Worm (Caenorhabditis elegans) whole organism, L2 larva: Measurements from ENCODE around the gene xbx-3.

Source experiments
- C34F6.9 ChIP-seq: fragments of 150-350 bp; optimal IDR thresholded peaks from 2 replicates; lab custom pipeline; 2014; ENCODE audit warnings: missing biosample characterization, missing genetic modification characterization
- R02D3.7 ChIP-seq: fragments of 150-350 bp; optimal IDR thresholded peaks from 2 replicates; lab custom pipeline; 2014; ENCODE audit warnings: missing biosample characterization, missing genetic modification characterization
- Y55F3AM.14 ChIP-seq: fragments of 200-800 bp; sonication (Bioruptor generic); optimal IDR thresholded peaks from 2 replicates; lab custom pipeline; 2018; ENCODE audit warnings: mild to moderate bottlenecking, missing genetic modification characterization, missing compliant biosample characterization
- ZK546.5 ChIP-seq: sonication (generic microtip); optimal IDR thresholded peaks from 2 replicates; lab custom pipeline; 2017; ENCODE audit warnings: missing biosample characterization, missing genetic modification characterization
- aly-2 ChIP-seq: fragments of 150-350 bp; optimal IDR thresholded peaks from 2 replicates; lab custom pipeline; 2014; ENCODE audit warnings: missing biosample characterization, missing genetic modification characterization
- ama-1 ChIP-seq: fragments of 150-350 bp; optimal IDR thresholded peaks from 2 replicates; lab custom pipeline; 2018; ENCODE audit warnings: inconsistent platforms
- blmp-1 ChIP-seq: sonication (generic microtip); optimal IDR thresholded peaks from 2 replicates; lab custom pipeline; 2017; ENCODE audit warnings: missing genetic modification characterization, mild to moderate bottlenecking, missing compliant biosample characterization, antibody characterized with exemption, moderate library complexity; ENCODE audit not compliant: insufficient read depth
- ceh-82 ChIP-seq: fragments of 150-350 bp; optimal IDR thresholded peaks from 2 replicates; lab custom pipeline; 2014; ENCODE audit warnings: missing biosample characterization, missing genetic modification characterization
- crh-2 ChIP-seq: sonication (generic microtip); optimal IDR thresholded peaks from 2 replicates; lab custom pipeline; 2017; ENCODE audit warnings: missing biosample characterization, missing genetic modification characterization
- dmd-4 ChIP-seq: sonication (generic microtip); optimal IDR thresholded peaks from 2 replicates; lab custom pipeline; 2017; ENCODE audit warnings: missing biosample characterization, missing genetic modification characterization
- egl-27 ChIP-seq: sonication (generic microtip); optimal IDR thresholded peaks from 3 replicates; lab custom pipeline; 2017; ENCODE audit warnings: missing biosample characterization, missing genetic modification reagents, missing genetic modification characterization
- elt-1 ChIP-seq: fragments of 150-350 bp; optimal IDR thresholded peaks from 2 replicates; lab custom pipeline; 2014; ENCODE audit warnings: missing biosample characterization, missing genetic modification characterization
- elt-3 ChIP-seq: sonication (generic microtip); optimal IDR thresholded peaks from 2 replicates; lab custom pipeline; 2017; ENCODE audit warnings: missing biosample characterization, missing genetic modification characterization
- fos-1 ChIP-seq: fragments of 150-350 bp; optimal IDR thresholded peaks from 2 replicates; lab custom pipeline; 2014; ENCODE audit warnings: missing biosample characterization, missing genetic modification characterization
- gmeb-1 ChIP-seq: fragments of 150-350 bp; optimal IDR thresholded peaks from 2 replicates; lab custom pipeline; 2014; ENCODE audit warnings: missing biosample characterization, missing genetic modification characterization
- lin-39 ChIP-seq: fragments of 150-350 bp; optimal IDR thresholded peaks from 2 replicates; lab custom pipeline; 2014; ENCODE audit warnings: missing biosample characterization, missing genetic modification reagents, missing genetic modification characterization
- lsy-2 ChIP-seq, 2 experiments: fragments of 150-350 bp in 1 of 2; sonication (generic microtip) in 1 of 2; optimal IDR thresholded peaks; 2 replicates each; lab custom pipeline; 2014 to 2017; ENCODE audit warnings: missing biosample characterization in 2 of 2, missing genetic modification characterization in 2 of 2
- mbf-1 ChIP-seq: sonication (generic microtip); optimal IDR thresholded peaks from 2 replicates; lab custom pipeline; 2017; ENCODE audit warnings: missing biosample characterization, missing genetic modification characterization
- mdl-1 ChIP-seq, 2 experiments: fragments of 150-350 bp in 1 of 2; sonication (generic microtip) in 1 of 2; optimal IDR thresholded peaks; 2 replicates each; lab custom pipeline; 2017; ENCODE audit warnings: missing biosample characterization in 2 of 2, missing genetic modification characterization in 2 of 2
- nhr-10 ChIP-seq: sonication (generic microtip); optimal IDR thresholded peaks from 2 replicates; lab custom pipeline; 2017; ENCODE audit warnings: missing biosample characterization, missing genetic modification characterization
- nhr-12 ChIP-seq: fragments of 150-350 bp; optimal IDR thresholded peaks from 2 replicates; lab custom pipeline; 2014; ENCODE audit warnings: missing biosample characterization, missing genetic modification characterization
- nhr-129 ChIP-seq: fragments of 150-350 bp; optimal IDR thresholded peaks from 2 replicates; lab custom pipeline; 2014; ENCODE audit warnings: missing biosample characterization, missing genetic modification characterization
- nhr-23 ChIP-seq: fragments of 150-350 bp; optimal IDR thresholded peaks from 2 replicates; lab custom pipeline; 2014; ENCODE audit warnings: missing biosample characterization, missing genetic modification reagents, missing genetic modification characterization
- nhr-6 ChIP-seq: fragments of 150-350 bp; optimal IDR thresholded peaks from 2 replicates; lab custom pipeline; 2014; ENCODE audit warnings: missing biosample characterization, missing genetic modification characterization
- sem-4 ChIP-seq: fragments of 150-350 bp; optimal IDR thresholded peaks from 2 replicates; lab custom pipeline; 2014; ENCODE audit warnings: missing biosample characterization, missing genetic modification reagents, missing genetic modification characterization
- sma-3 ChIP-seq: sonication (generic microtip); optimal IDR thresholded peaks from 2 replicates; lab custom pipeline; 2016; ENCODE audit warnings: missing genetic modification reagents, missing genetic modification characterization, missing compliant biosample characterization
- sma-9 ChIP-seq, 2 experiments: fragments of 150-350 bp in 1 of 2; sonication (generic microtip) in 1 of 2; optimal IDR thresholded peaks; 2 replicates each; lab custom pipeline; 2014 to 2016; ENCODE audit warnings: missing genetic modification characterization in 2 of 2, mild to moderate bottlenecking in 1 of 2, missing biosample characterization in 1 of 2, missing compliant biosample characterization in 1 of 2, missing genetic modification reagents in 1 of 2, moderate library complexity in 1 of 2
- snpc-4 ChIP-seq: fragments of 150-350 bp; optimal IDR thresholded peaks from 2 replicates; lab custom pipeline; 2014; ENCODE audit warnings: missing biosample characterization, missing genetic modification characterization
- unc-39 ChIP-seq: fragments of 150-350 bp; optimal IDR thresholded peaks from 2 replicates; lab custom pipeline; 2014; ENCODE audit warnings: missing biosample characterization, missing genetic modification characterization
- unc-55 ChIP-seq: fragments of 150-350 bp; sonication (generic microtip); optimal IDR thresholded peaks from 3 replicates; lab custom pipeline; 2014; ENCODE audit warnings: missing biosample characterization, missing genetic modification reagents, missing genetic modification characterization
- unc-62 ChIP-seq: fragments of 150-350 bp; optimal IDR thresholded peaks from 2 replicates; lab custom pipeline; 2014; ENCODE audit warnings: missing biosample characterization, missing genetic modification reagents, missing genetic modification characterization
- ztf-1 ChIP-seq: fragments of 200-800 bp; sonication (Bioruptor generic); conservative IDR thresholded peaks from 2 replicates; pipeline ENCODE4 v1.3.6; 2022; ENCODE audit warnings: missing genetic modification characterization, missing compliant biosample characterization
- ztf-11 ChIP-seq: sonication (generic microtip); optimal IDR thresholded peaks from 2 replicates; lab custom pipeline; 2017; ENCODE audit warnings: missing biosample characterization, missing genetic modification characterization

The xbx-3 gene

DNA sequence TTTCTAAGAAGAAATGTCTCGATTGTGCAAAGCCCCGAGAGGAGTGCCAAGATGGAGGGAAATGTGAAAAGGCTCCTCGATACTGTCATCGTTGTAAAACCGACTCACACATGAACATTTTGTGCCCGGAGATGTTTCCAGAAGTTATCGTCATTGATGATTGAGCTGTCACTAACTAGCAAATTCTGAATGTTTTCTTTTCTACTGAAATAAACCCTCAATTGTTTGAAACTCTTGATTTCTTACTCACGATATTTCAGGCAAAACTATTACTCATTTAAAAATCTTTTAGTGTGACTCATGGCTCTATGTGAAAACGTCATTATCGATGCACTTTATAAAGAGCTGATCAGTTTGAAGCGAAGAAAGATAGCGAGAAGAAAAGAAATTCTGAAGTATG, 49.4 kb downstream of the xbx-3 start, which contains the start of gene T16H12.13:
Gene T16H12.13, plus strand, starts transcription at position 301 of the 400 bp plus-strand sequence.
- TF ChIP-seq lin-39 (tag; lab: Kevin White, UChicago) (no peak), blmp-1 (tag; lab: Kevin White, UChicago) (no peak), mbf-1 (tag; lab: Kevin White, UChicago) (no peak), ZK546.5 (no peak), nhr-129 (no peak), lsy-2 (tag; optimal IDR thresholded peaks at IDR 0.05; lab: Kevin White, UChicago) (no peak), nhr-23 (tag; lab: Kevin White, UChicago) (no peak), Y55F3AM.14 (no peak), elt-3 (no peak), unc-62 (GFP tag; lab: Kevin White, UChicago) (no peak), fos-1 (tag; lab: Kevin White, UChicago) (no peak), gmeb-1 (no peak), aly-2 (tag; lab: Kevin White, UChicago) (no peak), unc-39 (no peak), nhr-10 (tag; lab: Kevin White, UChicago) (no peak), dmd-4 (tag; lab: Kevin White, UChicago) (no peak), R02D3.7 (no peak), nhr-12 (tag; lab: Kevin White, UChicago) (no peak)

DNA sequence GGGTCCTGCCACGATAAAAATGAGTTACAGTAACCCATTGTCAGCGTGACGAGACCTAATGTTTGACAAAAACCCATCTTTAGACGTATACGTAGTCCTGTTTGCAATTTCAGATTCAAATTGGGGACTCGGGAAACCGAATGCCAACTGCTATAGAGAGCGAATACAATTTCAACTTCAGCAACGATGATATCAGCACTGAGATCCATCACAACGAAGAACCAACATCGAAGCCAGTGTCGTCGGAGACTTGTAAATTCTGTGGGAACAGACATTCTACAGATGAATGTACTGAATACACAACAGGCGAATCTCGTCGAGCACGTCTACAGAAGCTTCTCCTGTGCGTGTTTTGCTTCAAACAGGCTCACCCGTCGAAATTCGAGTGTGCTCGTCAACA, 49.8 kb downstream of the xbx-3 start:
- no peak for TF ChIP-seq nhr-23 (tag; lab: Kevin White, UChicago)
- TF ChIP-seq Y55F3AM.14: no peak
- no peak for TF ChIP-seq snpc-4 (tag; lab: Kevin White, UChicago)
- no peak for TF ChIP-seq ztf-11 (tag; lab: Kevin White, UChicago)
- TF ChIP-seq C34F6.9 (tag; lab: Kevin White, UChicago): no peak
- TF ChIP-seq gmeb-1: no peak
- TF ChIP-seq nhr-6 (tag; lab: Kevin White, UChicago): no peak
- TF ChIP-seq unc-55 (GFP tag; lab: Kevin White, UChicago): no peak
- TF ChIP-seq sma-3: no peak
- no peak for TF ChIP-seq sma-9 (GFP tag; optimal IDR thresholded peaks at IDR 0.05; lab: Kevin White, UChicago)
- no peak for TF ChIP-seq sma-9 (tag; optimal IDR thresholded peaks at IDR 0.05; lab: Kevin White, UChicago)
- TF ChIP-seq mbf-1 (tag; lab: Kevin White, UChicago): no peak
- TF ChIP-seq ceh-82: no peak
- TF ChIP-seq ama-1 (lab: Kevin White, UChicago): no peak
- TF ChIP-seq lsy-2 (tag; optimal IDR thresholded peaks at IDR 0.05; lab: Kevin White, UChicago): no peak
- no peak for TF ChIP-seq ztf-1 (GFP tag; lab: Robert Waterston, UW)
- no peak for TF ChIP-seq mdl-1 (tag; optimal IDR thresholded peaks at IDR 0.05; lab: Kevin White, UChicago)
- TF ChIP-seq elt-1 (tag; lab: Kevin White, UChicago): no peak

DNA sequence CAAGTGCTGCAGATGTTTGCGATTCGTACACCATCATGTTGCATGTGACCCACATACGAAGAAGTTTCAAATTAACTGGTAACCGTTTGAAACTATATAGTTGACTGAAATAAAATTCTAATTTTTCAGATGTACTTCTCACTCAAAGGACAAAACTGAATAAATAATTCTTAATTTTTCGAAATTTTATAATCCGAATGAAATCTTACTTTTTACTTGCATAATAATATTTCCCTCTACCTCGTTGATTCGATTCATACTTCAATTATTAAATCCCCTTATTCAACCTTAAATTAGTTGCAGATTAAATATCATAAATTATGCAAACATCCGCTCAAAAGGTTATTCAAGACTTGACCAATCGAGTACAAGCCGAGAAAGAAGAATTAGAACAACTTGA, 50.2 kb downstream of the xbx-3 start, which contains the start of gene T16H12.2:
Gene T16H12.2, plus strand, starts transcription at position 301 of the 400 bp plus-strand sequence.
- TF ChIP-seq unc-39: no peak
- TF ChIP-seq mdl-1 (tag; optimal IDR thresholded peaks at IDR 0.05; lab: Kevin White, UChicago): no peak
- no peak for TF ChIP-seq nhr-6 (tag; lab: Kevin White, UChicago)
- TF ChIP-seq egl-27 (tag; lab: Kevin White, UChicago): no peak
- no peak for TF ChIP-seq blmp-1 (tag; lab: Kevin White, UChicago)
- no peak for TF ChIP-seq nhr-129
- no peak for TF ChIP-seq crh-2
- TF ChIP-seq sem-4 (tag; lab: Kevin White, UChicago): no peak
- TF ChIP-seq nhr-23 (tag; lab: Kevin White, UChicago): no peak
